Worm (Caenorhabditis elegans): ENCODE data around the gene jhdm-1.

Gene jhdm-1

ce11 chrIII:6430834-6431233, 23.4 kb upstream of the jhdm-1 start, which contains the start of gene popl-1:
popl-1 (minus strand) TSS chrIII:6430934.
- TF ChIP-seq lin-39 (tag; optimal IDR thresholded peaks at IDR 0.05) (no peak), nhr-6 (tag; optimal IDR thresholded peaks at IDR 0.05) (no peak), aly-2 (tag; optimal IDR thresholded peaks at IDR 0.05) (no peak), nhr-23 (tag; optimal IDR thresholded peaks at IDR 0.05) (no peak), ZK546.5 (tag; optimal IDR thresholded peaks at IDR 0.05) (no peak), nhr-10 (tag; optimal IDR thresholded peaks at IDR 0.05) (no peak), crh-2 (tag; optimal IDR thresholded peaks at IDR 0.05) (no peak), nhr-129 (tag; optimal IDR thresholded peaks at IDR 0.05) (no peak), dmd-4 (tag; optimal IDR thresholded peaks at IDR 0.05) (no peak), elt-1 (tag; optimal IDR thresholded peaks at IDR 0.05) (no peak), Y55F3AM.14 (GFP tag; optimal IDR thresholded peaks at IDR 0.05) (no peak), sma-3 (GFP tag; optimal IDR thresholded peaks at IDR 0.05) (no peak), ztf-4 (tag; optimal IDR thresholded peaks at IDR 0.05) (no peak), lsy-2 (tag; optimal IDR thresholded peaks at IDR 0.05) (no peak)

DNA sequence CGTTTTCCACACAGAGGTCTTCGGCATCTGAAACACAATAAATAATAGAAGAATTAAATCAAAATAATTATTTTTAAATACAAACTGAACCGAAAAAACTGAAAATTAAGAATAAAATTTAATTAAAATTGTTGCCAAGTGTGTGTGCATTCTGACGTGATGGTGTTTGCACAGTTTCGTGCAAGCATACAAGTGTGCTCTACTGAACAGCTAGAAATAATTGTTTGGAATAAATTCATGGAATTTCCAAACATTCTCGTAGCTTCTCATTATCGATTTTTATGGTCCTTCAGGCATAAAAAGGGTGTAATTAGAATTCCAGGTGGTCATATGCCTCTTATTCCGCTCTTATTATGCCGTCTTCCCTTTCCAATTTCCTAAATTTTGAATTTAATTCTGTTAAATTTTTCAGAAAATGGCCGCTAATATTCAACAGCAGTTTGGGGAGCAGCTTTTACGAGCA, 22.5 kb upstream of the jhdm-1 start, which contains the start of the genes mrps-17 and txdc-9:
TSS of gene mrps-17 (minus strand) at position 33 of the 463 bp plus-strand sequence.
TSS of gene txdc-9 (plus strand) at position 413 of the 463 bp plus-strand sequence.
- TF ChIP-seq lin-13 (GFP tag; optimal IDR thresholded peaks at IDR 0.05) (no peak), sma-9 (GFP tag; optimal IDR thresholded peaks at IDR 0.05) (peak; percentile 75), sma-9 (tag; optimal IDR thresholded peaks at IDR 0.05) (no peak), zag-1 (tag; optimal IDR thresholded peaks at IDR 0.05) (peak; percentile 31), ceh-82 (tag; optimal IDR thresholded peaks at IDR 0.05) (no peak), skn-1 (tag; optimal IDR thresholded peaks at IDR 0.05) (no peak), ztf-4 (tag; optimal IDR thresholded peaks at IDR 0.05) (peak; percentile 38), mbf-1 (tag; optimal IDR thresholded peaks at IDR 0.05) (no peak), unc-62 (GFP tag; optimal IDR thresholded peaks at IDR 0.05) (no peak), Y55F3AM.14 (GFP tag; optimal IDR thresholded peaks at IDR 0.05) (no peak), nhr-10 (tag; optimal IDR thresholded peaks at IDR 0.05) (no peak), lsy-2 (tag; optimal IDR thresholded peaks at IDR 0.05) (peak; percentile 67 to 90), nhr-12 (tag; optimal IDR thresholded peaks at IDR 0.05) (no peak), crh-2 (tag; optimal IDR thresholded peaks at IDR 0.05) (peak; percentile 89), unc-39 (tag; optimal IDR thresholded peaks at IDR 0.05) (no peak), blmp-1 (tag; optimal IDR thresholded peaks at IDR 0.05; ENCODE audit: insufficient read depth) (no peak), mdl-1 (tag; optimal IDR thresholded peaks at IDR 0.05) (no peak), lin-39 (tag; optimal IDR thresholded peaks at IDR 0.05) (no peak), fos-1 (tag; optimal IDR thresholded peaks at IDR 0.05) (peak; percentile 60), nhr-77 (tag; optimal IDR thresholded peaks at IDR 0.05) (no peak), ztf-1 (GFP tag; conservative IDR thresholded peaks at IDR 0.05) (no peak), ztf-11 (tag; optimal IDR thresholded peaks at IDR 0.05) (no peak), nhr-6 (tag; optimal IDR thresholded peaks at IDR 0.05) (peak; percentile 58), nhr-237 (tag; optimal IDR thresholded peaks at IDR 0.05) (no peak), snpc-4 (tag; optimal IDR thresholded peaks at IDR 0.05) (no peak), nhr-11 (tag; optimal IDR thresholded peaks at IDR 0.05) (peak; percentile 6), egl-27 (tag; optimal IDR thresholded peaks at IDR 0.05) (peak; percentile 13), elt-1 (tag; optimal IDR thresholded peaks at IDR 0.05) (no peak), sma-3 (GFP tag; optimal IDR thresholded peaks at IDR 0.05) (peak; percentile 65), R02D3.7 (tag; optimal IDR thresholded peaks at IDR 0.05) (no peak), elt-3 (tag; optimal IDR thresholded peaks at IDR 0.05) (no peak), nhr-129 (tag; optimal IDR thresholded peaks at IDR 0.05) (peak; percentile 74), gmeb-1 (tag; optimal IDR thresholded peaks at IDR 0.05) (peak; percentile 71), unc-55 (GFP tag; optimal IDR thresholded peaks at IDR 0.05) (peak; percentile 97), alr-1 (tag; optimal IDR thresholded peaks at IDR 0.05) (peak; percentile 94), ceh-16 (tag; optimal IDR thresholded peaks at IDR 0.05) (no peak), F13H6.1 (tag; optimal IDR thresholded peaks at IDR 0.05) (peak; percentile 60), mab-5 (tag; optimal IDR thresholded peaks at IDR 0.05) (peak; percentile 64), sem-4 (tag; optimal IDR thresholded peaks at IDR 0.05) (peak; percentile 83), peb-1 (tag; optimal IDR thresholded peaks at IDR 0.05) (no peak), lin-11 (tag; optimal IDR thresholded peaks at IDR 0.05) (peak; percentile 37), nhr-23 (tag; optimal IDR thresholded peaks at IDR 0.05) (no peak), nhr-21 (tag; optimal IDR thresholded peaks at IDR 0.05) (peak; percentile 47), ama-1 (optimal IDR thresholded peaks at IDR 0.05) (no peak), dmd-4 (tag; optimal IDR thresholded peaks at IDR 0.05) (no peak), nhr-25 (tag; optimal IDR thresholded peaks at IDR 0.05) (no peak), ZK546.5 (tag; optimal IDR thresholded peaks at IDR 0.05) (no peak), C34F6.9 (tag; optimal IDR thresholded peaks at IDR 0.05) (peak; percentile 97), aly-2 (tag; optimal IDR thresholded peaks at IDR 0.05) (no peak)

Measured in whole organism, L2 larva.